Worm (Caenorhabditis elegans) whole organism, L2 larva: ENCODE data around the gene C55A6.10.

ENCODE experiments used
- C34F6.9 ChIP-seq: fragments of 150-350 bp; optimal IDR thresholded peaks from 2 replicates; lab custom pipeline; 2014; ENCODE audit warnings: missing biosample characterization, missing genetic modification characterization
- F13H6.1 ChIP-seq: sonication (generic microtip); optimal IDR thresholded peaks from 2 replicates; lab custom pipeline; 2016; ENCODE audit warnings: missing genetic modification characterization, missing compliant biosample characterization
- R02D3.7 ChIP-seq: fragments of 150-350 bp; optimal IDR thresholded peaks from 2 replicates; lab custom pipeline; 2014; ENCODE audit warnings: missing biosample characterization, missing genetic modification characterization
- Y55F3AM.14 ChIP-seq: fragments of 200-800 bp; sonication (Bioruptor generic); optimal IDR thresholded peaks from 2 replicates; lab custom pipeline; 2018; ENCODE audit warnings: mild to moderate bottlenecking, missing genetic modification characterization, missing compliant biosample characterization
- ZK546.5 ChIP-seq: sonication (generic microtip); optimal IDR thresholded peaks from 2 replicates; lab custom pipeline; 2017; ENCODE audit warnings: missing biosample characterization, missing genetic modification characterization
- alr-1 ChIP-seq: fragments of 150-350 bp; optimal IDR thresholded peaks from 2 replicates; lab custom pipeline; 2014; ENCODE audit warnings: missing biosample characterization, missing genetic modification characterization
- aly-2 ChIP-seq: fragments of 150-350 bp; optimal IDR thresholded peaks from 2 replicates; lab custom pipeline; 2014; ENCODE audit warnings: missing biosample characterization, missing genetic modification characterization
- ama-1 ChIP-seq: fragments of 150-350 bp; optimal IDR thresholded peaks from 2 replicates; lab custom pipeline; 2018; ENCODE audit warnings: inconsistent platforms
- blmp-1 ChIP-seq: sonication (generic microtip); optimal IDR thresholded peaks from 2 replicates; lab custom pipeline; 2017; ENCODE audit warnings: missing genetic modification characterization, mild to moderate bottlenecking, missing compliant biosample characterization, antibody characterized with exemption, moderate library complexity; ENCODE audit not compliant: insufficient read depth
- ceh-16 ChIP-seq: fragments of 150-350 bp; optimal IDR thresholded peaks from 2 replicates; lab custom pipeline; 2014; ENCODE audit warnings: missing biosample characterization, missing genetic modification characterization
- ceh-82 ChIP-seq: fragments of 150-350 bp; optimal IDR thresholded peaks from 2 replicates; lab custom pipeline; 2014; ENCODE audit warnings: missing biosample characterization, missing genetic modification characterization
- crh-2 ChIP-seq: sonication (generic microtip); optimal IDR thresholded peaks from 2 replicates; lab custom pipeline; 2017; ENCODE audit warnings: missing biosample characterization, missing genetic modification characterization
- dmd-4 ChIP-seq: sonication (generic microtip); optimal IDR thresholded peaks from 2 replicates; lab custom pipeline; 2017; ENCODE audit warnings: missing biosample characterization, missing genetic modification characterization
- egl-27 ChIP-seq: sonication (generic microtip); optimal IDR thresholded peaks from 3 replicates; lab custom pipeline; 2017; ENCODE audit warnings: missing biosample characterization, missing genetic modification reagents, missing genetic modification characterization
- elt-1 ChIP-seq: fragments of 150-350 bp; optimal IDR thresholded peaks from 2 replicates; lab custom pipeline; 2014; ENCODE audit warnings: missing biosample characterization, missing genetic modification characterization
- elt-3 ChIP-seq: sonication (generic microtip); optimal IDR thresholded peaks from 2 replicates; lab custom pipeline; 2017; ENCODE audit warnings: missing biosample characterization, missing genetic modification characterization
- fos-1 ChIP-seq: fragments of 150-350 bp; optimal IDR thresholded peaks from 2 replicates; lab custom pipeline; 2014; ENCODE audit warnings: missing biosample characterization, missing genetic modification characterization
- gmeb-1 ChIP-seq: fragments of 150-350 bp; optimal IDR thresholded peaks from 2 replicates; lab custom pipeline; 2014; ENCODE audit warnings: missing biosample characterization, missing genetic modification characterization
- lin-11 ChIP-seq: fragments of 150-350 bp; sonication (generic microtip); optimal IDR thresholded peaks from 2 replicates; lab custom pipeline; 2014; ENCODE audit warnings: missing biosample characterization, missing genetic modification characterization, inconsistent platforms, mixed read lengths
- lin-13 ChIP-seq: fragments of 150-350 bp; optimal IDR thresholded peaks from 2 replicates; lab custom pipeline; 2014; ENCODE audit warnings: missing biosample characterization, missing genetic modification reagents, missing genetic modification characterization
- lin-39 ChIP-seq: fragments of 150-350 bp; optimal IDR thresholded peaks from 2 replicates; lab custom pipeline; 2014; ENCODE audit warnings: missing biosample characterization, missing genetic modification reagents, missing genetic modification characterization
- lsy-2 ChIP-seq, 2 experiments: fragments of 150-350 bp in 1 of 2; sonication (generic microtip) in 1 of 2; optimal IDR thresholded peaks; 2 replicates each; lab custom pipeline; 2014 to 2017; ENCODE audit warnings: missing biosample characterization in 2 of 2, missing genetic modification characterization in 2 of 2
- mab-5 ChIP-seq: fragments of 150-350 bp; optimal IDR thresholded peaks from 2 replicates; lab custom pipeline; 2014; ENCODE audit warnings: missing biosample characterization, missing genetic modification characterization
- mbf-1 ChIP-seq: sonication (generic microtip); optimal IDR thresholded peaks from 2 replicates; lab custom pipeline; 2017; ENCODE audit warnings: missing biosample characterization, missing genetic modification characterization
- mdl-1 ChIP-seq, 2 experiments: fragments of 150-350 bp in 1 of 2; sonication (generic microtip) in 1 of 2; optimal IDR thresholded peaks; 2 replicates each; lab custom pipeline; 2017; ENCODE audit warnings: missing biosample characterization in 2 of 2, missing genetic modification characterization in 2 of 2
- nhr-10 ChIP-seq: sonication (generic microtip); optimal IDR thresholded peaks from 2 replicates; lab custom pipeline; 2017; ENCODE audit warnings: missing biosample characterization, missing genetic modification characterization
- nhr-11 ChIP-seq: fragments of 150-350 bp; optimal IDR thresholded peaks from 2 replicates; lab custom pipeline; 2014; ENCODE audit warnings: missing biosample characterization, missing genetic modification characterization
- nhr-12 ChIP-seq: fragments of 150-350 bp; optimal IDR thresholded peaks from 2 replicates; lab custom pipeline; 2014; ENCODE audit warnings: missing biosample characterization, missing genetic modification characterization
- nhr-129 ChIP-seq: fragments of 150-350 bp; optimal IDR thresholded peaks from 2 replicates; lab custom pipeline; 2014; ENCODE audit warnings: missing biosample characterization, missing genetic modification characterization
- nhr-21 ChIP-seq: fragments of 150-350 bp; optimal IDR thresholded peaks from 2 replicates; lab custom pipeline; 2014; ENCODE audit warnings: missing biosample characterization, missing genetic modification characterization
- nhr-23 ChIP-seq: fragments of 150-350 bp; optimal IDR thresholded peaks from 2 replicates; lab custom pipeline; 2014; ENCODE audit warnings: missing biosample characterization, missing genetic modification reagents, missing genetic modification characterization
- nhr-237 ChIP-seq: fragments of 150-350 bp; optimal IDR thresholded peaks from 2 replicates; lab custom pipeline; 2014; ENCODE audit warnings: missing biosample characterization, missing genetic modification characterization
- nhr-25 ChIP-seq: fragments of 150-350 bp; sonication (generic microtip); optimal IDR thresholded peaks from 3 replicates; lab custom pipeline; 2014; ENCODE audit warnings: missing biosample characterization, missing genetic modification characterization
- nhr-6 ChIP-seq: fragments of 150-350 bp; optimal IDR thresholded peaks from 2 replicates; lab custom pipeline; 2014; ENCODE audit warnings: missing biosample characterization, missing genetic modification characterization
- nhr-77 ChIP-seq: fragments of 150-350 bp; optimal IDR thresholded peaks from 2 replicates; lab custom pipeline; 2014; ENCODE audit warnings: missing biosample characterization, missing genetic modification characterization
- peb-1 ChIP-seq: fragments of 150-350 bp; optimal IDR thresholded peaks from 2 replicates; lab custom pipeline; 2014; ENCODE audit warnings: missing biosample characterization, missing genetic modification characterization
- sem-4 ChIP-seq: fragments of 150-350 bp; optimal IDR thresholded peaks from 2 replicates; lab custom pipeline; 2014; ENCODE audit warnings: missing biosample characterization, missing genetic modification reagents, missing genetic modification characterization
- skn-1 ChIP-seq: sonication (generic microtip); optimal IDR thresholded peaks from 2 replicates; lab custom pipeline; 2017; ENCODE audit warnings: missing biosample characterization, missing genetic modification characterization
- sma-3 ChIP-seq: sonication (generic microtip); optimal IDR thresholded peaks from 2 replicates; lab custom pipeline; 2016; ENCODE audit warnings: missing genetic modification reagents, missing genetic modification characterization, missing compliant biosample characterization
- sma-9 ChIP-seq, 2 experiments: fragments of 150-350 bp in 1 of 2; sonication (generic microtip) in 1 of 2; optimal IDR thresholded peaks; 2 replicates each; lab custom pipeline; 2014 to 2016; ENCODE audit warnings: missing genetic modification characterization in 2 of 2, mild to moderate bottlenecking in 1 of 2, missing biosample characterization in 1 of 2, missing compliant biosample characterization in 1 of 2, missing genetic modification reagents in 1 of 2, moderate library complexity in 1 of 2
- snpc-4 ChIP-seq: fragments of 150-350 bp; optimal IDR thresholded peaks from 2 replicates; lab custom pipeline; 2014; ENCODE audit warnings: missing biosample characterization, missing genetic modification characterization
- unc-39 ChIP-seq: fragments of 150-350 bp; optimal IDR thresholded peaks from 2 replicates; lab custom pipeline; 2014; ENCODE audit warnings: missing biosample characterization, missing genetic modification characterization
- unc-55 ChIP-seq: fragments of 150-350 bp; sonication (generic microtip); optimal IDR thresholded peaks from 3 replicates; lab custom pipeline; 2014; ENCODE audit warnings: missing biosample characterization, missing genetic modification reagents, missing genetic modification characterization
- unc-62 ChIP-seq: fragments of 150-350 bp; optimal IDR thresholded peaks from 2 replicates; lab custom pipeline; 2014; ENCODE audit warnings: missing biosample characterization, missing genetic modification reagents, missing genetic modification characterization
- zag-1 ChIP-seq: fragments of 150-350 bp; optimal IDR thresholded peaks from 2 replicates; lab custom pipeline; 2014; ENCODE audit warnings: missing biosample characterization, missing genetic modification characterization
- ztf-1 ChIP-seq: fragments of 200-800 bp; sonication (Bioruptor generic); conservative IDR thresholded peaks from 2 replicates; pipeline ENCODE4 v1.3.6; 2022; ENCODE audit warnings: missing genetic modification characterization, missing compliant biosample characterization
- ztf-11 ChIP-seq: sonication (generic microtip); optimal IDR thresholded peaks from 2 replicates; lab custom pipeline; 2017; ENCODE audit warnings: missing biosample characterization, missing genetic modification characterization
- ztf-4 ChIP-seq: fragments of 150-350 bp; optimal IDR thresholded peaks from 2 replicates; lab custom pipeline; 2014; ENCODE audit warnings: missing biosample characterization, missing genetic modification characterization

The C55A6.10 gene

DNA sequence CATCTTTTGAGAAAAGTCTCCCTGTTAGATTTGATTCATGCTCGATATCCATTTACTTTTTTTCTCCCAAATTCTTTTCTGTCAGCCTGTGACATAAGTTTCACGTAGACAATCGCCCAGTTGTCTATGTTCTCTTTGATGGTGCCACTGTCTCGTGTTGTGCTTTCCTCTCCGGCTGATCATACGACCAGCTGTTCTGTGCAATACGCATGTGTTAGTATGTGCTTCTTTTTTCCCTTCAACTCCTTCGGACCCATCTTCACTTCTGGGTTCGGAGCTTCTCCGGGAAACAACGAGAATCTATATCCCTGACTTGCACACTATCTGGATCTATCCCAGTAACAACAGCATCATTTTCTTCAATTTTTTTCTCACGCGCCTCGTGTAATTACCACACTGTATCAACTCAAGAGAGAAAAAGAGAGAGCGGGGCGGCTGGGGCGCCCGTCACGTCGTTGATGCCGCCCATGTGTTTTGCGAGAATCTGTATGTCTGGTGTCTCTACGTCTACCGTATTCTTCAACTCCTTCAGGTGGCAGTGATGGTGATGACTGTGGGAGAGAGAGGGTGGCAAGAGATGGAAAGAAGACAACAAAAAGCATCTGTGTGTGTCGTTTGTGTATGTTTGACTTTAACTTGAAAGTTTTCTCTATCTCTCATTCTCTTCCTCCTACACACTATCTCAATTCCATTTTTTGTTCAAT is 26.8 kb downstream of the C55A6.10 start:
- no peak for TF ChIP-seq R02D3.7 (tag; lab: Kevin White, UChicago)
- no peak for TF ChIP-seq unc-39
- TF ChIP-seq ama-1, result no peak
- TF ChIP-seq unc-62 (GFP tag; lab: Kevin White, UChicago), result no peak
- TF ChIP-seq peb-1, result no peak
- no peak for TF ChIP-seq ZK546.5 (tag; lab: Kevin White, UChicago)
- TF ChIP-seq ztf-1 (GFP tag; lab: Robert Waterston, UW), result no peak
- TF ChIP-seq snpc-4 (tag; lab: Kevin White, UChicago), result no peak
- no peak for TF ChIP-seq dmd-4
- TF ChIP-seq ztf-11 (tag; lab: Kevin White, UChicago), result no peak
- peak; percentile 82 for TF ChIP-seq sem-4 (tag; lab: Kevin White, UChicago)
- no peak for TF ChIP-seq nhr-10 (tag; lab: Kevin White, UChicago)
- TF ChIP-seq skn-1 (tag; lab: Kevin White, UChicago), result no peak
- TF ChIP-seq mab-5 (tag; lab: Kevin White, UChicago), result peak; percentile 19
- TF ChIP-seq F13H6.1 (tag; lab: Kevin White, UChicago), result peak; percentile 96
- TF ChIP-seq sma-9 (GFP tag; optimal IDR thresholded peaks at IDR 0.05; lab: Kevin White, UChicago), result peak; percentile 97
- TF ChIP-seq sma-9 (tag; optimal IDR thresholded peaks at IDR 0.05; lab: Kevin White, UChicago), result no peak
- peak; percentile 73 for TF ChIP-seq nhr-6 (tag; lab: Kevin White, UChicago)
- TF ChIP-seq aly-2 (tag; lab: Kevin White, UChicago), result no peak
- TF ChIP-seq elt-3 (tag; lab: Kevin White, UChicago), result no peak
- no peak for TF ChIP-seq ceh-16 (tag; lab: Kevin White, UChicago)
- TF ChIP-seq nhr-237, result no peak
- peak; percentile 65 for TF ChIP-seq C34F6.9 (tag; lab: Kevin White, UChicago)
- TF ChIP-seq nhr-129, result peak; percentile 90
- no peak for TF ChIP-seq ceh-82 (tag; lab: Kevin White, UChicago)
- no peak for TF ChIP-seq nhr-11 (tag; lab: Kevin White, UChicago)
- TF ChIP-seq unc-55 (GFP tag; lab: Kevin White, UChicago), result no peak
- peak; percentile 73 for TF ChIP-seq Y55F3AM.14 (GFP tag; lab: Kevin White, UChicago)
- peak; percentile 46 to 83 for TF ChIP-seq mdl-1 (tag; optimal IDR thresholded peaks at IDR 0.05; lab: Kevin White, UChicago)
- TF ChIP-seq egl-27 (tag; lab: Kevin White, UChicago), result peak; percentile 77
- TF ChIP-seq nhr-12, result no peak
- TF ChIP-seq zag-1 (tag; lab: Kevin White, UChicago), result no peak
- peak; percentile 94 for TF ChIP-seq fos-1 (tag; lab: Kevin White, UChicago)
- TF ChIP-seq lin-13 (GFP tag; lab: Kevin White, UChicago), result peak; percentile 76
- peak; percentile 13 to 80 for TF ChIP-seq lsy-2 (tag; optimal IDR thresholded peaks at IDR 0.05; lab: Kevin White, UChicago)
- no peak for TF ChIP-seq nhr-23 (tag; lab: Kevin White, UChicago)
- no peak for TF ChIP-seq elt-1 (tag; lab: Kevin White, UChicago)
- TF ChIP-seq sma-3 (GFP tag; lab: Kevin White, UChicago), result peak; percentile 91
- no peak for TF ChIP-seq lin-39 (tag; lab: Kevin White, UChicago)
- no peak for TF ChIP-seq nhr-77
- no peak for TF ChIP-seq lin-11 (tag; lab: Kevin White, UChicago)
- peak; percentile 95 for TF ChIP-seq nhr-25 (tag; lab: Kevin White, UChicago)
- peak; percentile 38 for TF ChIP-seq ztf-4 (tag; lab: Kevin White, UChicago)
- TF ChIP-seq gmeb-1 (tag; lab: Kevin White, UChicago), result peak; percentile 55
- TF ChIP-seq alr-1, result no peak
- TF ChIP-seq mbf-1 (tag; lab: Kevin White, UChicago), result no peak
- peak; percentile 96 for TF ChIP-seq blmp-1 (tag; lab: Kevin White, UChicago)
- TF ChIP-seq crh-2 (tag; lab: Kevin White, UChicago), result peak; percentile 80
- peak; percentile 77 for TF ChIP-seq nhr-21 (tag; lab: Kevin White, UChicago)
